Fruit fly (Drosophila melanogaster): ENCODE results near the gene Pgant6.
A peak's percentile ranks its signal among the peaks of the same experiment; 100 is the strongest.

Pgant6 gene

dm6 chr3L:2781991-2782677 is at the start of gene Pgant6 (continued):
- TF ChIP-seq NfI (GFP tag; optimal IDR thresholded peaks at IDR 0.05) (peak; percentile 3), grau (tag; optimal IDR thresholded peaks at IDR 0.05) (peak; percentile 24), CG32772 (GFP tag; IDR thresholded peaks at IDR 0.05) (no peak), ind (GFP tag; optimal IDR thresholded peaks at IDR 0.05) (no peak), E2f2 (GFP tag; IDR thresholded peaks at IDR 0.05) (peak; percentile 54), tin (GFP tag; optimal IDR thresholded peaks at IDR 0.05) (peak; percentile 5), CTCF (GFP tag; optimal IDR thresholded peaks at IDR 0.05) (peak; percentile 3), tup (GFP tag; optimal IDR thresholded peaks at IDR 0.05) (no peak), wek (GFP tag; optimal IDR thresholded peaks at IDR 0.05) (no peak), CG33213 (GFP tag; optimal IDR thresholded peaks at IDR 0.05) (no peak), sqz (GFP tag; optimal IDR thresholded peaks at IDR 0.05) (peak; percentile 42), chif (GFP tag; optimal IDR thresholded peaks at IDR 0.05) (no peak), jing (GFP tag; optimal IDR thresholded peaks at IDR 0.05) (no peak), dan (GFP tag; IDR thresholded peaks at IDR 0.05) (no peak), CG7556 (GFP tag; optimal IDR thresholded peaks at IDR 0.05) (no peak), CG2712 (tag; optimal IDR thresholded peaks at IDR 0.05) (peak; percentile 4), Bgb (GFP tag; IDR thresholded peaks at IDR 0.05; ENCODE audit: partially characterized antibody) (0 out of 2 replicates have a peak, but pooled peaks have one; percentile 29), HLH3B (GFP tag; IDR thresholded peaks at IDR 0.05) (no peak), Sox102F (GFP tag; optimal IDR thresholded peaks at IDR 0.05) (no peak), HLH4C (GFP tag; IDR thresholded peaks at IDR 0.05; ENCODE audit: partially characterized antibody) (no peak), stwl (tag; optimal IDR thresholded peaks at IDR 0.05) (peak; percentile 19), Ets65A (GFP tag) (peak; percentile 9), CG6683 (GFP tag; optimal IDR thresholded peaks at IDR 0.05) (no peak), fu2 (GFP tag; optimal IDR thresholded peaks at IDR 0.05) (peak; percentile 15), HmgZ (tag; optimal IDR thresholded peaks at IDR 0.05) (peak; percentile 26), zfh2 (GFP tag; optimal IDR thresholded peaks at IDR 0.05) (peak; percentile 19), Ets97D (GFP tag; optimal IDR thresholded peaks at IDR 0.05) (peak; percentile 33), Aef1 (GFP tag; IDR thresholded peaks at IDR 0.05) (no peak), sens (GFP tag) (peak; percentile 85), inv (GFP tag; IDR thresholded peaks at IDR 0.05; ENCODE audit: partially characterized antibody) (no peak), schlank (tag; optimal IDR thresholded peaks at IDR 0.05) (no peak), CG2889 (GFP tag; IDR thresholded peaks at IDR 0.05) (no peak), Med (GFP tag) (peak; percentile 83), crol (GFP tag; IDR thresholded peaks at IDR 0.05) (no peak), dmrt99B (tag; optimal IDR thresholded peaks at IDR 0.05) (no peak), YL-1 (GFP tag; optimal IDR thresholded peaks at IDR 0.05) (peak; percentile 1), ems (GFP tag; optimal IDR thresholded peaks at IDR 0.05) (peak; percentile 31), CG16863 (GFP tag; optimal IDR thresholded peaks at IDR 0.05) (no peak), pzg (GFP tag; optimal IDR thresholded peaks at IDR 0.05) (peak; percentile 57), lilli (GFP tag; optimal IDR thresholded peaks at IDR 0.05) (peak; percentile 40), slbo (GFP tag; IDR thresholded peaks at IDR 0.05) (peak; percentile 42; the same call in 1 of the 2 replicates), grn (GFP tag; optimal IDR thresholded peaks at IDR 0.05) (no peak), HLHmδ (GFP tag; optimal IDR thresholded peaks at IDR 0.05) (no peak), Vsx1 (GFP tag; optimal IDR thresholded peaks at IDR 0.05) (no peak), CG1603 (tag; optimal IDR thresholded peaks at IDR 0.05) (no peak), CG18476 (GFP tag; optimal IDR thresholded peaks at IDR 0.05) (no peak)

All from whole organism, embryonic.